Worm (Caenorhabditis elegans) whole organism, L3 larva: ENCODE measurements around the gene nspb-11.

Experiments used
- R02D3.7 ChIP-seq: fragments of 150-350 bp; optimal IDR thresholded peaks from 2 replicates; lab custom pipeline; 2014; ENCODE audit warnings: missing biosample characterization, missing genetic modification characterization
- ZK546.5 ChIP-seq: sonication (generic microtip); optimal IDR thresholded peaks from 2 replicates; lab custom pipeline; 2017; ENCODE audit warnings: missing biosample characterization, missing genetic modification characterization
- aly-2 ChIP-seq: fragments of 150-350 bp; optimal IDR thresholded peaks from 2 replicates; lab custom pipeline; 2014; ENCODE audit warnings: missing biosample characterization, missing genetic modification characterization
- ama-1 ChIP-seq: fragments of 150-350 bp; optimal IDR thresholded peaks from 2 replicates; lab custom pipeline; 2018
- ceh-16 ChIP-seq: sonication (generic microtip); optimal IDR thresholded peaks from 2 replicates; lab custom pipeline; 2017; ENCODE audit warnings: missing biosample characterization, missing genetic modification characterization
- ceh-28 ChIP-seq: fragments of 150-350 bp; optimal IDR thresholded peaks from 2 replicates; lab custom pipeline; 2014; ENCODE audit warnings: missing biosample characterization, missing genetic modification reagents, missing genetic modification characterization
- ceh-82 ChIP-seq: fragments of 150-350 bp; optimal IDR thresholded peaks from 2 replicates; lab custom pipeline; 2014; ENCODE audit warnings: missing biosample characterization, missing genetic modification characterization
- egl-27 ChIP-seq: sonication (generic microtip); optimal IDR thresholded peaks from 4 replicates; lab custom pipeline; 2017; ENCODE audit warnings: missing biosample characterization, missing genetic modification reagents, missing genetic modification characterization
- egl-5 ChIP-seq: fragments of 150-350 bp; optimal IDR thresholded peaks from 2 replicates; lab custom pipeline; 2017; ENCODE audit warnings: missing biosample characterization, missing genetic modification reagents, missing genetic modification characterization, inconsistent platforms
- elt-2 ChIP-seq: sonication (generic microtip); optimal IDR thresholded peaks from 2 replicates; lab custom pipeline; 2016; ENCODE audit warnings: missing genetic modification reagents, mild to moderate bottlenecking, missing genetic modification characterization, missing compliant biosample characterization
- eor-1 ChIP-seq, 2 experiments: fragments of 150-350 bp; optimal IDR thresholded peaks; 2 replicates each; lab custom pipeline; 2014 to 2018; ENCODE audit warnings: missing biosample characterization in 2 of 2, missing genetic modification characterization in 2 of 2
- fkh-10 ChIP-seq: sonication (generic microtip); optimal IDR thresholded peaks from 2 replicates; lab custom pipeline; 2017; ENCODE audit warnings: missing biosample characterization, missing genetic modification reagents, missing genetic modification characterization
- fos-1 ChIP-seq: fragments of 150-350 bp; optimal IDR thresholded peaks from 2 replicates; lab custom pipeline; 2014; ENCODE audit warnings: missing biosample characterization, missing genetic modification characterization
- lin-15B ChIP-seq: fragments of 150-350 bp; optimal IDR thresholded peaks from 2 replicates; lab custom pipeline; 2014; ENCODE audit warnings: missing biosample characterization, missing genetic modification characterization
- lin-39 ChIP-seq: fragments of 150-350 bp; optimal IDR thresholded peaks from 2 replicates; lab custom pipeline; 2018; ENCODE audit warnings: missing biosample characterization, missing genetic modification reagents, missing genetic modification characterization
- nfya-1 ChIP-seq: sonication (generic microtip); optimal IDR thresholded peaks from 2 replicates; lab custom pipeline; 2017; ENCODE audit warnings: missing genetic modification characterization, mild to moderate bottlenecking, missing compliant biosample characterization, antibody characterized with exemption, moderate library complexity; ENCODE audit not compliant: insufficient read depth
- nhr-12 ChIP-seq: fragments of 150-350 bp; optimal IDR thresholded peaks from 2 replicates; lab custom pipeline; 2014; ENCODE audit warnings: missing biosample characterization, missing genetic modification characterization
- nhr-23 ChIP-seq: fragments of 150-350 bp; optimal IDR thresholded peaks from 2 replicates; lab custom pipeline; 2014; ENCODE audit warnings: missing biosample characterization, missing genetic modification reagents, missing genetic modification characterization
- nhr-28 ChIP-seq: fragments of 150-350 bp; optimal IDR thresholded peaks from 2 replicates; lab custom pipeline; 2014; ENCODE audit warnings: missing biosample characterization, missing genetic modification characterization
- nhr-43 ChIP-seq: sonication (generic microtip); optimal IDR thresholded peaks from 2 replicates; lab custom pipeline; 2016; ENCODE audit warnings: mild to moderate bottlenecking, missing genetic modification characterization, missing compliant biosample characterization; ENCODE audit not compliant: poor library complexity, severe bottlenecking
- nhr-67 ChIP-seq: fragments of 150-350 bp; optimal IDR thresholded peaks from 2 replicates; lab custom pipeline; 2014; ENCODE audit warnings: missing biosample characterization, missing genetic modification characterization
- nhr-77 ChIP-seq: fragments of 150-350 bp; optimal IDR thresholded peaks from 2 replicates; lab custom pipeline; 2014; ENCODE audit warnings: missing biosample characterization, missing genetic modification characterization
- pha-4 ChIP-seq: fragments of 150-350 bp; optimal IDR thresholded peaks from 2 replicates; lab custom pipeline; 2014; ENCODE audit warnings: missing biosample characterization, missing genetic modification reagents, missing genetic modification characterization
- pqm-1 ChIP-seq: fragments of 150-350 bp; optimal IDR thresholded peaks from 2 replicates; lab custom pipeline; 2017; ENCODE audit warnings: missing biosample characterization, missing genetic modification characterization, inconsistent platforms
- snpc-4 ChIP-seq: fragments of 150-350 bp; optimal IDR thresholded peaks from 2 replicates; lab custom pipeline; 2014; ENCODE audit warnings: missing biosample characterization, missing genetic modification characterization
- tbx-2 ChIP-seq: sonication (generic microtip); optimal IDR thresholded peaks from 2 replicates; lab custom pipeline; 2016; ENCODE audit warnings: mild to moderate bottlenecking, missing genetic modification characterization, missing compliant biosample characterization
- ztf-11 ChIP-seq: fragments of 150-350 bp; optimal IDR thresholded peaks from 2 replicates; lab custom pipeline; 2014; ENCODE audit warnings: missing biosample characterization, missing genetic modification characterization

nspb-11 gene

ce11 chrII:12948158-12948557 is 41.0 kb downstream of the nspb-11 start, which contains the start of gene F58G1.7:
Gene F58G1.7 (minus strand): TSS chrII:12948258.
- TF ChIP-seq ceh-16 (tag; lab: Kevin White, UChicago) (no peak), nhr-12 (tag; lab: Kevin White, UChicago) (no peak), ama-1 (no peak), ztf-11 (tag; lab: Kevin White, UChicago) (no peak), nhr-28 (tag; lab: Kevin White, UChicago) (no peak), ceh-28 (tag; lab: Kevin White, UChicago) (no peak), nhr-43 (no peak), snpc-4 (tag; lab: Kevin White, UChicago) (no peak), egl-27 (no peak), aly-2 (no peak), ceh-82 (tag; lab: Kevin White, UChicago) (no peak), ZK546.5 (tag; lab: Kevin White, UChicago) (no peak), nhr-77 (tag; lab: Kevin White, UChicago) (no peak), tbx-2 (tag; lab: Kevin White, UChicago) (no peak), pha-4 (no peak), fos-1 (no peak), R02D3.7 (tag; lab: Kevin White, UChicago) (no peak), eor-1 (tag; optimal IDR thresholded peaks at IDR 0.05; lab: Kevin White, UChicago) (no peak), nfya-1 (tag; lab: Kevin White, UChicago) (no peak), fkh-10 (GFP tag; lab: Kevin White, UChicago) (no peak)

ce11 chrII:12953297-12953696 is 46.1 kb downstream of the nspb-11 start:
- TF ChIP-seq nhr-67 (no peak), lin-15B (tag; lab: Kevin White, UChicago) (peak; percentile 9), elt-2 (peak; percentile 29), pha-4 (peak; percentile 61), ceh-28 (tag; lab: Kevin White, UChicago) (peak; percentile 35), snpc-4 (tag; lab: Kevin White, UChicago) (peak; percentile 52), nfya-1 (tag; lab: Kevin White, UChicago) (peak; percentile 66), lin-39 (peak; percentile 63), egl-5 (peak; percentile 79), nhr-23 (no peak), pqm-1 (tag; lab: Kevin White, UChicago) (no peak)

- TF ChIP-seq elt-2 (no peak), pha-4 (no peak)
Observed at ce11 chrII:12954670-12955069, 47.5 kb downstream of the nspb-11 start, which contains the start of the genes Y38F1A.1 and Y38F1A.2. Gene Y38F1A.1 (minus strand): TSS chrII:12954770. Gene Y38F1A.2 (plus strand): TSS chrII:12954958.
